Fruit fly (Drosophila melanogaster) whole organism, embryonic: Measurements from ENCODE around the gene jhamt.

ENCODE experiments used
- ATbp ChIP-seq: fragments of 200-800 bp; sonication (Bioruptor generic); optimal IDR thresholded peaks from 2 replicates; lab custom pipeline; 2017; ENCODE audit warnings: missing biosample characterization, mild to moderate bottlenecking, missing genetic modification characterization, missing genetic modification reagents
- Awh ChIP-seq: fragments of 200-800 bp; sonication (Bioruptor generic); IDR thresholded peaks from 2 replicates; pipeline ENCODE4, ENCODE4 v1.3.6; 2022; ENCODE audit warnings: missing biosample characterization, missing genetic modification characterization
- CG10274 ChIP-seq: fragments of 200-800 bp; sonication (Bioruptor generic); optimal IDR thresholded peaks from 3 replicates; lab custom pipeline; 2017; ENCODE audit warnings: missing biosample characterization, mild to moderate bottlenecking, missing genetic modification characterization
- CG14050 ChIP-seq: fragments of 200-800 bp; sonication (Bioruptor generic); IDR thresholded peaks from 3 replicates; pipeline ENCODE4 v1.3.6; 2022; ENCODE audit warnings: missing biosample characterization, missing genetic modification characterization
- CG16813 ChIP-seq: fragments of 200-800 bp; sonication (Bioruptor generic); IDR thresholded peaks from 3 replicates; pipeline ENCODE4 v1.3.6; 2022; ENCODE audit warnings: missing biosample characterization, missing genetic modification characterization; ENCODE audit not compliant: partially characterized antibody
- CG17359 ChIP-seq: fragments of 200-800 bp; sonication (Bioruptor generic); optimal IDR thresholded peaks from 3 replicates; lab custom pipeline; 2018; ENCODE audit warnings: missing biosample characterization, mild to moderate bottlenecking, missing genetic modification characterization, moderate library complexity
- CG17385 ChIP-seq: fragments of 200-800 bp; sonication (Bioruptor generic); optimal IDR thresholded peaks from 3 replicates; lab custom pipeline; 2018; ENCODE audit warnings: missing biosample characterization, mild to moderate bottlenecking, missing genetic modification characterization
- CG17829 ChIP-seq: fragments of 200-800 bp; optimal IDR thresholded peaks from 2 replicates; lab custom pipeline; 2019; ENCODE audit warnings: missing biosample characterization, mild to moderate bottlenecking, missing genetic modification characterization, moderate library complexity
- CG17912 ChIP-seq: fragments of 200-800 bp; sonication (Bioruptor generic); optimal IDR thresholded peaks from 2 replicates; lab custom pipeline; 2018; ENCODE audit warnings: missing biosample characterization, mild to moderate bottlenecking, missing genetic modification characterization
- CG33557 ChIP-seq: fragments of 200-800 bp; sonication (Bioruptor generic); optimal IDR thresholded peaks from 2 replicates; lab custom pipeline; 2019; ENCODE audit warnings: missing biosample characterization, mild to moderate bottlenecking, missing genetic modification characterization, moderate library complexity
- CG34376 ChIP-seq: fragments of 200-800 bp; sonication (Bioruptor generic); optimal IDR thresholded peaks from 2 replicates; lab custom pipeline; 2018; ENCODE audit warnings: missing biosample characterization, mild to moderate bottlenecking, missing genetic modification characterization
- CG6791 ChIP-seq: fragments of 200-800 bp; sonication (Bioruptor generic); IDR thresholded peaks from 3 replicates; pipeline ENCODE4 v1.3.6; 2022; ENCODE audit warnings: missing biosample characterization, missing genetic modification characterization; ENCODE audit not compliant: partially characterized antibody
- CG6813 ChIP-seq: fragments of 200-800 bp; sonication (Bioruptor generic); optimal IDR thresholded peaks from 2 replicates; lab custom pipeline; 2017; ENCODE audit warnings: missing biosample characterization, missing genetic modification characterization, mild to moderate bottlenecking, moderate library complexity, missing genetic modification reagents
- CG7839 ChIP-seq: fragments of 200-800 bp; sonication (Bioruptor generic); optimal IDR thresholded peaks from 3 replicates; lab custom pipeline; 2018; ENCODE audit warnings: missing biosample characterization, mild to moderate bottlenecking, missing genetic modification characterization, moderate library complexity
- CG9437 ChIP-seq: fragments of 200-800 bp; sonication (Bioruptor generic); optimal IDR thresholded peaks from 2 replicates; lab custom pipeline; 2018; ENCODE audit warnings: missing biosample characterization, mild to moderate bottlenecking, missing genetic modification characterization
- CoRest ChIP-seq: fragments of 200-800 bp; sonication (Bioruptor generic); optimal IDR thresholded peaks from 3 replicates; lab custom pipeline; 2018; ENCODE audit warnings: missing biosample characterization, mild to moderate bottlenecking, missing genetic modification characterization, moderate library complexity
- CrebB ChIP-seq: fragments of 200-800 bp; sonication (Bioruptor generic); optimal IDR thresholded peaks from 3 replicates; lab custom pipeline; 2018; ENCODE audit warnings: missing biosample characterization, mild to moderate bottlenecking, missing genetic modification characterization
- Dad ChIP-seq: fragments of 200-800 bp; sonication (Bioruptor generic); optimal IDR thresholded peaks from 3 replicates; lab custom pipeline; 2016; ENCODE audit warnings: missing biosample characterization, missing genetic modification characterization
- Dek ChIP-seq: fragments of 200-800 bp; sonication (Bioruptor generic); optimal IDR thresholded peaks from 3 replicates; lab custom pipeline; 2019; ENCODE audit warnings: missing biosample characterization, mild to moderate bottlenecking, missing genetic modification characterization, moderate library complexity
- Gug ChIP-seq: fragments of 200-800 bp; sonication (Bioruptor generic); IDR thresholded peaks from 4 replicates; pipeline ENCODE4 v1.3.6; 2022; ENCODE audit warnings: missing biosample characterization, missing genetic modification characterization
- MTF-1 ChIP-seq: fragments of 200-800 bp; sonication (Bioruptor generic); optimal IDR thresholded peaks from 2 replicates; lab custom pipeline; 2018; ENCODE audit warnings: missing biosample characterization, mild to moderate bottlenecking, missing genetic modification characterization, borderline replicate concordance
- Sin3A ChIP-seq: fragments of >200 bp; optimal IDR thresholded peaks from 2 replicates; lab custom pipeline; 2018
- Spps ChIP-seq: fragments of 200-800 bp; sonication (Bioruptor generic); optimal IDR thresholded peaks from 2 replicates; lab custom pipeline; 2018; ENCODE audit warnings: missing biosample characterization, mild to moderate bottlenecking, missing genetic modification characterization
- Sry-δ ChIP-seq: fragments of 200-800 bp; sonication (Bioruptor generic); optimal IDR thresholded peaks from 2 replicates; lab custom pipeline; 2016; ENCODE audit warnings: missing biosample characterization, missing genetic modification characterization
- Tbp ChIP-seq: fragments of >200 bp; optimal IDR thresholded peaks from 2 replicates; lab custom pipeline; 2018; ENCODE audit warnings: missing biosample characterization, missing genetic modification characterization
- ac ChIP-seq: fragments of 200-800 bp; sonication (Bioruptor generic); optimal IDR thresholded peaks from 3 replicates; lab custom pipeline; 2017; ENCODE audit warnings: missing biosample characterization, mild to moderate bottlenecking, missing genetic modification characterization
- al ChIP-seq: fragments of 200-800 bp; sonication (Bioruptor generic); IDR thresholded peaks from 2 replicates; pipeline ENCODE4 v1.3.6; 2022; ENCODE audit warnings: missing biosample characterization, missing genetic modification characterization
- aop ChIP-seq: fragments of 200-800 bp; sonication (Bioruptor generic); IDR thresholded peaks from 2 replicates; pipeline ENCODE4 v1.3.6; 2022; ENCODE audit warnings: missing biosample characterization, missing genetic modification characterization
- ara ChIP-seq: fragments of 200-800 bp; sonication (Bioruptor generic); IDR thresholded peaks from 2 replicates; pipeline ENCODE4 v1.3.6; 2022; ENCODE audit warnings: missing biosample characterization, missing genetic modification characterization
- cato ChIP-seq: fragments of 200-800 bp; sonication (Bioruptor generic); optimal IDR thresholded peaks from 2 replicates; lab custom pipeline; 2016; ENCODE audit warnings: missing biosample characterization, missing genetic modification characterization, borderline replicate concordance
- cg ChIP-seq: fragments of 200-800 bp; sonication (Bioruptor generic); optimal IDR thresholded peaks from 3 replicates; lab custom pipeline; 2019; ENCODE audit warnings: missing biosample characterization, mild to moderate bottlenecking, missing genetic modification characterization, moderate library complexity
- corto ChIP-seq: fragments of 200-800 bp; sonication (Bioruptor generic); optimal IDR thresholded peaks from 2 replicates; lab custom pipeline; 2016; ENCODE audit warnings: missing biosample characterization, mild to moderate bottlenecking, missing genetic modification characterization, moderate library complexity
- crol ChIP-seq: fragments of 200-800 bp; sonication (Bioruptor generic); IDR thresholded peaks from 2 replicates; pipeline ENCODE4 v1.3.6; 2022; ENCODE audit warnings: missing biosample characterization, missing genetic modification characterization
- fd96Cb ChIP-seq: fragments of 200-800 bp; sonication (Bioruptor generic); optimal IDR thresholded peaks from 2 replicates; lab custom pipeline; 2018; ENCODE audit warnings: missing biosample characterization, mild to moderate bottlenecking, missing genetic modification characterization, moderate library complexity
- gce ChIP-seq: fragments of 200-800 bp; sonication (Bioruptor generic); IDR thresholded peaks from 3 replicates; pipeline ENCODE4 v1.3.6; 2022; ENCODE audit warnings: missing biosample characterization, missing genetic modification characterization
- gfzf ChIP-seq: fragments of 200-800 bp; sonication (Bioruptor generic); optimal IDR thresholded peaks from 2 replicates; lab custom pipeline; 2016; ENCODE audit warnings: missing biosample characterization, mild to moderate bottlenecking, missing genetic modification characterization, moderate library complexity
- gsb ChIP-seq: fragments of 200-800 bp; sonication (Bioruptor generic); IDR thresholded peaks from 2 replicates; pipeline ENCODE4 v1.3.6; 2022; ENCODE audit warnings: missing biosample characterization, missing genetic modification characterization
- inv ChIP-seq: fragments of 200-800 bp; sonication (Bioruptor generic); IDR thresholded peaks from 2 replicates; pipeline ENCODE4 v1.3.6; 2022; ENCODE audit warnings: missing biosample characterization, missing genetic modification characterization; ENCODE audit not compliant: partially characterized antibody
- lmd ChIP-seq: fragments of 200-800 bp; sonication (Bioruptor generic); IDR thresholded peaks from 2 replicates; pipeline ENCODE4 v1.3.6; 2022; ENCODE audit warnings: missing biosample characterization, missing genetic modification characterization
- lola ChIP-seq, 3 experiments: fragments of >200 bp in 2 of 3; fragments of 200-800 bp in 1 of 3; sonication (Bioruptor generic) in 1 of 3; optimal IDR thresholded peaks; 2 replicates each; lab custom pipeline; 2017 to 2019; ENCODE audit warnings: missing biosample characterization in 3 of 3, missing genetic modification characterization in 3 of 3, mild to moderate bottlenecking in 1 of 3, moderate library complexity in 1 of 3
- org-1 ChIP-seq: fragments of 200-800 bp; sonication (Bioruptor generic); optimal IDR thresholded peaks from 2 replicates; lab custom pipeline; 2017; ENCODE audit warnings: missing biosample characterization, missing genetic modification characterization
- pnt ChIP-seq: fragments of 200-800 bp; sonication (Bioruptor generic); optimal IDR thresholded peaks from 3 replicates; lab custom pipeline; 2016; ENCODE audit warnings: missing biosample characterization, missing genetic modification characterization
- sim ChIP-seq: fragments of 200-800 bp; sonication (Bioruptor generic); IDR thresholded peaks from 2 replicates; pipeline ENCODE4 v1.3.6; 2022; ENCODE audit warnings: missing biosample characterization, missing genetic modification characterization
- slou ChIP-seq: fragments of 200-800 bp; sonication (Bioruptor generic); optimal IDR thresholded peaks from 3 replicates; lab custom pipeline; 2016; ENCODE audit warnings: missing biosample characterization, missing genetic modification characterization
- sug ChIP-seq: fragments of 200-800 bp; optimal IDR thresholded peaks from 2 replicates; lab custom pipeline; 2019; ENCODE audit warnings: missing biosample characterization, mild to moderate bottlenecking, missing genetic modification characterization, moderate library complexity
- tll ChIP-seq, 2 experiments: fragments of 200-800 bp in 1 of 2; fragments of >200 bp in 1 of 2; sonication (Bioruptor generic) in 1 of 2; optimal IDR thresholded peaks; 2 replicates each; lab custom pipeline; 2017 to 2019; ENCODE audit warnings: missing biosample characterization in 2 of 2, missing genetic modification characterization in 2 of 2, mild to moderate bottlenecking in 1 of 2, moderate library complexity in 1 of 2
- trh ChIP-seq: fragments of 200-800 bp; sonication (Bioruptor generic); optimal IDR thresholded peaks from 2 replicates; lab custom pipeline; 2016; ENCODE audit warnings: missing biosample characterization, missing genetic modification characterization
- vnd ChIP-seq: fragments of 200-800 bp; sonication (Bioruptor generic); IDR thresholded peaks from 3 replicates; pipeline ENCODE4 v1.3.6; 2022; ENCODE audit warnings: missing biosample characterization, missing genetic modification characterization; ENCODE audit not compliant: partially characterized antibody
- zfh2 ChIP-seq: fragments of 200-800 bp; sonication (Bioruptor generic); optimal IDR thresholded peaks from 2 replicates; lab custom pipeline; 2016; ENCODE audit warnings: missing biosample characterization, missing genetic modification characterization

The jhamt gene

DNA sequence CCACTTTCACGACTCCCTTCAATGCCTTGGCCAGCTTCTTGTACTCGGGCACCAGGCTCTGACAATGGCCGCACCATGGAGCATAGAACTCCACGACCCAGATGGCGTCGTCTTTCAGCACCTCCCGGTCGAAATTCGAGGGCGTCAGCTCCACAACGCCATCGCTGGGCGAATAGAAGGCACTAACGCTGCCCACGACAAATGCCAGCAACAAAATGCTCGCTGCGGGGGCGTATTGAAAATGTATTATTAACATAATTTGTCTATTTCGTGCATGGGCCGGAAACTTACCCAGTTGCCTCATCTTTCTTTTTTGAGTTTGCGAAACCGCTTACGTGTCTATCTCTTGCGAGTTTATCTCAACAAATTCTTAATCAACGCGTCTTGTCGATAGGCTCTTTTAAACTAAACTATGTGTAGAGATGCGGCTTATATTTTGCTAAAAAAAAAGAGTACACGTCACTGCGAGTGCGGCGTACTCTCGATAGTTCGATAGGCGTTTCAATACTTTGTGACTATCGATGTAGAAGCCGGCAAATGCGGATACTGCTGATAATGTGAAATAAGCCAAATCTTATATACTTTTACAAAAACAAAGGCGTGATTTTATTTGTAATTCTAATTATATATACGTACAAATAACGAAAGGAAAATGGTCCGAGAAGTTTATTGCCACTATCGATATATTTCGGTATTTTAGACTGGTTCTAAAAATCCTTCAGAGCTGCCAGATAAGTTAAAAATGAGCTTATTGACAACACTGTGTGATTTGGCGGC lies 9.3 kb upstream of the jhamt start, which contains the start of gene CaBP1 (continued):
- TF ChIP-seq org-1 (GFP tag; lab: Kevin White, UChicago) (no peak), CG17359 (tag; lab: Kevin White, UChicago) (no peak), ac (GFP tag; lab: Kevin White, UChicago) (no peak), lmd (GFP tag; lab: Robert Waterston, UW) (no peak), CG14050 (no peak), pnt (GFP tag; lab: Kevin White, UChicago) (no peak), CG17385 (no peak), inv (peak; percentile 89), CG6813 (GFP tag; lab: Kevin White, UChicago) (no peak), Dek (tag; lab: Kevin White, UChicago) (no peak), aop (GFP tag; lab: Robert Waterston, UW) (no peak), Awh (GFP tag; lab: Robert Waterston, UW) (no peak), Dad (GFP tag; lab: Kevin White, UChicago) (no peak), sim (GFP tag; lab: Robert Waterston, UW) (no peak), CG34376 (GFP tag; lab: Kevin White, UChicago) (no peak), crol (GFP tag; lab: Robert Waterston, UW) (no peak), MTF-1 (GFP tag; lab: Kevin White, UChicago) (no peak), zfh2 (GFP tag; lab: Kevin White, UChicago) (no peak), Spps (tag; lab: Kevin White, UChicago) (no peak), CG6791 (GFP tag; lab: Robert Waterston, UW) (peak; percentile 89), tll (GFP tag; optimal IDR thresholded peaks at IDR 0.05; lab: Kevin White, UChicago) (no peak), Sin3A (lab: Kevin White, UChicago) (peak; percentile 72), cg (no peak), CG16813 (GFP tag; lab: Robert Waterston, UW) (peak; percentile 95), gsb (no peak), CG10274 (GFP tag; lab: Kevin White, UChicago) (no peak), fd96Cb (tag; lab: Kevin White, UChicago) (no peak), CG9437 (GFP tag; lab: Kevin White, UChicago) (no peak), gfzf (GFP tag; lab: Kevin White, UChicago) (peak; percentile 18), Sry-δ (GFP tag; lab: Kevin White, UChicago) (peak; percentile 72), al (GFP tag; lab: Robert Waterston, UW) (no peak), slou (GFP tag; lab: Kevin White, UChicago) (no peak), ATbp (GFP tag; lab: Kevin White, UChicago) (no peak), Gug (GFP tag; lab: Robert Waterston, UW) (no peak), trh (no peak), CG17829 (tag; lab: Kevin White, UChicago) (peak; percentile 31), Tbp (GFP tag; lab: Kevin White, UChicago) (no peak), CrebB (tag; lab: Kevin White, UChicago) (no peak), sug (tag; lab: Kevin White, UChicago) (peak; percentile 4), CG17912 (GFP tag; lab: Kevin White, UChicago) (no peak), CG33557 (GFP tag; lab: Kevin White, UChicago) (no peak), vnd (GFP tag; lab: Robert Waterston, UW) (peak; percentile 93), CG7839 (no peak), ara (no peak), gce (GFP tag; lab: Robert Waterston, UW) (no peak), CoRest (peak; percentile 18), corto (GFP tag; lab: Kevin White, UChicago) (no peak), lola (GFP tag; optimal IDR thresholded peaks at IDR 0.05; lab: Kevin White, UChicago) (no peak), cato (GFP tag; lab: Kevin White, UChicago) (no peak)
